Fruit fly (Drosophila melanogaster) Kc167 (cell line): ENCODE measurements around the gene CG42238.

Experiments
- Myc ChIP-seq: fragments of >200 bp; optimal IDR thresholded peaks from 2 replicates; lab custom pipeline; 2017; ENCODE audit warnings: missing external identifiers
- Sin3A ChIP-seq: fragments of >200 bp; optimal IDR thresholded peaks from 2 replicates; lab custom pipeline; 2018; ENCODE audit warnings: missing external identifiers
- h ChIP-seq: fragments of >200 bp; optimal IDR thresholded peaks from 3 replicates; lab custom pipeline; 2018; ENCODE audit warnings: missing external identifiers
- insv ChIP-seq: fragments of >200 bp; optimal IDR thresholded peaks from 3 replicates; lab custom pipeline; 2018; ENCODE audit warnings: missing external identifiers
- psq ChIP-seq: fragments of >200 bp; optimal IDR thresholded peaks from 2 replicates; lab custom pipeline; 2017; ENCODE audit warnings: missing external identifiers
- ttk ChIP-seq: sonication (Bioruptor generic); optimal IDR thresholded peaks from 2 replicates; lab custom pipeline; 2017; ENCODE audit warnings: missing external identifiers

Gene CG42238

DNA sequence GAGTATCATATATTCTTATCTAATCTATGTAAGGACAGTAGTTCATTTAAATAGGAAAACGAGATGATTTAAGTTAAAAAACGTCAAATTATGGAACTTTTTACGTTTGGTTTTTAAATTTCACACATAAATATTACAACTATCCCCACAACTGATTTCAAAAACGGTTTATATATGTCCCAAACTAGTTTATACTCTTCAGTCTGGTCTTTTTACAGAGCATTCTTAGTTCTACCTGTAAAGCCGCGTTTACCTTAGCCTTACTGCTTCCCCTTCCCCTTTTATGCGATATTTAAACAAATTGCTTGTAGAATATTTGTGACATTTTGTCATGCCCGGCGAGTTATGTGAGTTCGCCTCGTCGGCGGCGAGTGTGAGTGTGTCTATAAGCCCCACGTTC lies 35.8 kb downstream of the CG42238 start:
- TF ChIP-seq ttk (no peak), Sin3A (no peak), Myc (lab: Kevin White, UChicago) (no peak), psq (no peak), insv (lab: Kevin White, UChicago) (no peak), h (lab: Kevin White, UChicago) (no peak)

dm6 chr2L:21015505-21015904 lies 36.5 kb downstream of the CG42238 start:
- no peak for TF ChIP-seq h (lab: Kevin White, UChicago)
- no peak for TF ChIP-seq Myc (lab: Kevin White, UChicago)
- TF ChIP-seq ttk = no peak
- TF ChIP-seq Sin3A = no peak
- TF ChIP-seq insv (lab: Kevin White, UChicago) = no peak
- TF ChIP-seq psq = no peak

- TF ChIP-seq ttk = no peak
- no peak for TF ChIP-seq insv (lab: Kevin White, UChicago)
- TF ChIP-seq Myc (lab: Kevin White, UChicago) = no peak
- TF ChIP-seq Sin3A = no peak
- no peak for TF ChIP-seq h (lab: Kevin White, UChicago)
- TF ChIP-seq psq = no peak
Measured at dm6 chr2L:21014526-21015250, 37.3 kb downstream of the CG42238 start.

dm6 chr2L:21013119-21013714 lies 38.7 kb downstream of the CG42238 start:
- TF ChIP-seq psq = no peak
- no peak for TF ChIP-seq h (lab: Kevin White, UChicago)
- no peak for TF ChIP-seq Myc (lab: Kevin White, UChicago)
- TF ChIP-seq Sin3A = no peak
- TF ChIP-seq ttk = no peak
- TF ChIP-seq insv (lab: Kevin White, UChicago) = no peak

- TF ChIP-seq ttk (no peak), Sin3A (no peak), Myc (lab: Kevin White, UChicago) (no peak), psq (no peak), insv (lab: Kevin White, UChicago) (no peak), h (lab: Kevin White, UChicago) (no peak)
Measured at dm6 chr2L:21009310-21010119, 42.4 kb downstream of the CG42238 start.

- TF ChIP-seq psq (no peak), insv (lab: Kevin White, UChicago) (no peak), h (lab: Kevin White, UChicago) (no peak), Myc (lab: Kevin White, UChicago) (no peak), ttk (no peak), Sin3A (no peak)
Measured at dm6 chr2L:21008613-21009012, 43.4 kb downstream of the CG42238 start.

DNA sequence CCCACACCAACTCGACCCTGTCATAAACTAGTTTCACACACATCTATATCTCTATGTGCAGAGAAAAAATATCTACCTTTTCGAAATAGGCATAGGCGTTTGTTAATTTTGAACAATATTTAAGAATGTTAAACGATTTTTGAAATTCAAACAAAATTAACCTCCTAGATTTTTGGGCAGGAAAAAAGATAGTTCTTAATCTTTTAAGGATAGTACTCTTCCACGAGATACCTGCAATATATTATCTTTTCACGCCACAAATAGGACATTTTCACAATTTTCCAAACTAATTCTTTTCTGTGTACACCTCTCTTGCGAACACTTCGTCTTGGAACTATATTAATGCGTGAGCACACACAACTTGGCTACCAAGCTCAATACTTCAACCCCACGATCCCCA lies 45.4 kb downstream of the CG42238 start:
- TF ChIP-seq h (lab: Kevin White, UChicago) (no peak), Myc (lab: Kevin White, UChicago) (no peak), psq (no peak)

DNA sequence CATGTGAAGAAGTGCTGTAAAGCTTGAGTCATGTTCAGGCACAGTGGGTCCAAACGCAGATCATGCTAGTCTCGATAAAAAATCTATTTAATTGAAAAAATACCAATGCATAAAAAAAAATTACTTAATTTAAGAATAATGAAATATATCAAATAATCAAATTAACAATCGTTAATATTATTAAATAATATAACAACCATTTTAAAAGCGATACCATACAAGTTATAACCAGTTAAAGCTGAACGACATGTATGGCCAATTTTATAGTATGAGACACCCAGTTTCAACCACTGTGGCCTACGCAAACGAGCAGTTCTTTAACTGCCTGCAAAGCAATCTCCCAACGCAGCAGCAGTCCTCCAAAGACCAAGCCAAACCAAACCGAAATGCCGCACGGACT lies 46.5 kb downstream of the CG42238 start:
- TF ChIP-seq h (lab: Kevin White, UChicago) (no peak), insv (lab: Kevin White, UChicago) (no peak), psq (no peak), ttk (no peak), Myc (lab: Kevin White, UChicago) (no peak), Sin3A (no peak)

DNA sequence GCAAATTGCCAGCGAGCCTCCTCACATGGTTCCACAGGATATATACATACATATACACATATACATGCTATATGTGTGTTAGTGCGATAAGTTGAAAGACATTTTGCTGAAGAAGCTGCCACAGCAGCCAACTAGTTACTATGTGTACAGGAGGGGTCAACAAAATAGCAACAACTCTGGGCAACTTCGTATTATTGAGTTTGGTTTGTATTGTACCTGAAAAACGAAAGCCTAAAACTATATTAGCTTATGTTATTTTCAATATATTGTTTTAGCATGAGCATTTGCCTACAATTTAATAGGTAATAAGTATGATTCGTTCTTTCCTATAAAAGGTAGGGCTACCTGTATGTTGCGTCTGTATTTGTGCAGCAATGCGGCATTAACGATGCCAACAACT lies 47.2 kb downstream of the CG42238 start:
- TF ChIP-seq Sin3A (no peak), insv (lab: Kevin White, UChicago) (no peak), psq (no peak), ttk (no peak), h (lab: Kevin White, UChicago) (no peak)

dm6 chr2L:20998788-20999187 lies 53.2 kb downstream of the CG42238 start:
- TF ChIP-seq h (lab: Kevin White, UChicago) = no peak
- no peak for TF ChIP-seq Myc (lab: Kevin White, UChicago)
- no peak for TF ChIP-seq insv (lab: Kevin White, UChicago)
- no peak for TF ChIP-seq psq
- TF ChIP-seq ttk = no peak
- no peak for TF ChIP-seq Sin3A

dm6 chr2L:20995883-20996443 lies 56.0 kb downstream of the CG42238 start:
- TF ChIP-seq psq (no peak), Myc (lab: Kevin White, UChicago) (no peak), insv (lab: Kevin White, UChicago) (no peak), h (lab: Kevin White, UChicago) (no peak), Sin3A (no peak), ttk (no peak)
